Comparison of ENCODE assay signal across 4 worm cellular contexts in genomic region chrV:10709385-10709784, ce11.
TF ChIP-seq lines count a peak whose summit lies in the region.

No protein-coding gene starts in this region.

TF ChIP-seq in whole organism, L1 larva, 84 proteins besides CTCF, POLR2A, EP300 and RAD21:
- TF ChIP-seq skn-1 (tag; optimal IDR thresholded peaks at IDR 0.05; lab: Kevin White, UChicago): peak; percentile 99
- TF ChIP-seq lsy-2 (tag; optimal IDR thresholded peaks at IDR 0.05; lab: Kevin White, UChicago): no peak
- no peak for TF ChIP-seq lin-15B (tag; optimal IDR thresholded peaks at IDR 0.05; lab: Kevin White, UChicago)
- TF ChIP-seq tlp-1 (tag; optimal IDR thresholded peaks at IDR 0.05; lab: Kevin White, UChicago): no peak
- TF ChIP-seq snpc-4 (tag; optimal IDR thresholded peaks at IDR 0.05; lab: Kevin White, UChicago): no peak
- no peak for TF ChIP-seq nhr-20 (tag; optimal IDR thresholded peaks at IDR 0.05; lab: Kevin White, UChicago)
- TF ChIP-seq rnt-1 (tag; optimal IDR thresholded peaks at IDR 0.05; lab: Kevin White, UChicago): no peak
- no peak for TF ChIP-seq efl-1 (optimal IDR thresholded peaks at IDR 0.05; lab: Kevin White, UChicago)
- TF ChIP-seq efl-1 (GFP tag; optimal IDR thresholded peaks at IDR 0.05 in 1 of 2; lab: Kevin White, UChicago): peak in 1 of 2 experiments; percentile 4
- no peak for TF ChIP-seq mab-9 (GFP tag; IDR thresholded peaks at IDR 0.05; lab: Robert Waterston, UW)
- TF ChIP-seq nhr-85 (tag; lab: Kevin White, UChicago): peak; percentile 45
- TF ChIP-seq egl-13 (tag; optimal IDR thresholded peaks at IDR 0.05; lab: Kevin White, UChicago): no peak
- no peak for TF ChIP-seq lin-14 (GFP tag; optimal IDR thresholded peaks at IDR 0.05; lab: Kevin White, UChicago)
- no peak for TF ChIP-seq nhr-11 (tag; optimal IDR thresholded peaks at IDR 0.05; lab: Kevin White, UChicago)
- TF ChIP-seq nhr-12 (tag; optimal IDR thresholded peaks at IDR 0.05; lab: Kevin White, UChicago): no peak
- peak; percentile 4 for TF ChIP-seq nhr-28 (tag; optimal IDR thresholded peaks at IDR 0.05; lab: Kevin White, UChicago)
- TF ChIP-seq fkh-10 (GFP tag; optimal IDR thresholded peaks at IDR 0.05; lab: Kevin White, UChicago): no peak
TF ChIP-seq in whole organism, L1 larva: peak in this region for 4.

TF ChIP-seq in whole organism, L2 larva, 48 proteins besides CTCF, POLR2A, EP300 and RAD21:
- TF ChIP-seq elt-3 (tag; optimal IDR thresholded peaks at IDR 0.05; lab: Kevin White, UChicago) (no peak), ceh-16 (tag; optimal IDR thresholded peaks at IDR 0.05; lab: Kevin White, UChicago) (no peak), nhr-6 (tag; optimal IDR thresholded peaks at IDR 0.05; lab: Kevin White, UChicago) (no peak), ceh-82 (tag; optimal IDR thresholded peaks at IDR 0.05; lab: Kevin White, UChicago) (no peak), F13H6.1 (tag; optimal IDR thresholded peaks at IDR 0.05; lab: Kevin White, UChicago) (no peak), nhr-129 (tag; optimal IDR thresholded peaks at IDR 0.05; lab: Kevin White, UChicago) (peak; percentile 85), Y55F3AM.14 (GFP tag; optimal IDR thresholded peaks at IDR 0.05; lab: Kevin White, UChicago) (no peak), R02D3.7 (tag; optimal IDR thresholded peaks at IDR 0.05; lab: Kevin White, UChicago) (no peak), nhr-77 (tag; optimal IDR thresholded peaks at IDR 0.05; lab: Kevin White, UChicago) (no peak)

TF ChIP-seq in whole organism, L4 larva, 104 proteins besides CTCF, POLR2A, EP300 and RAD21:
- TF ChIP-seq duxl-1 (tag; optimal IDR thresholded peaks at IDR 0.05; lab: Kevin White, UChicago; ENCODE audit: poor library complexity): no peak
- peak; percentile 22 for TF ChIP-seq hlh-30 (tag; optimal IDR thresholded peaks at IDR 0.05; lab: Kevin White, UChicago; ENCODE audit: insufficient read depth)

TF ChIP-seq in whole organism, young adult, 124 proteins besides CTCF, POLR2A, EP300 and RAD21:
- TF ChIP-seq fkh-3 (tag; optimal IDR thresholded peaks at IDR 0.05; lab: Kevin White, UChicago) (no peak), akir-1 (GFP tag; optimal IDR thresholded peaks at IDR 0.05; lab: Kevin White, UChicago) (no peak), cebp-1 (GFP tag; IDR thresholded peaks at IDR 0.05; lab: Robert Waterston, UW) (no peak), cebp-1 (tag; optimal IDR thresholded peaks at IDR 0.05; lab: Kevin White, UChicago) (peak; percentile 78)
